Worm (Caenorhabditis elegans) whole organism, L3 larva: ENCODE data around the gene pad-2.

ENCODE experiments used
- aly-2 ChIP-seq: fragments of 150-350 bp; optimal IDR thresholded peaks from 2 replicates; lab custom pipeline; 2014; ENCODE audit warnings: missing biosample characterization, missing genetic modification characterization
- ama-1 ChIP-seq: fragments of 150-350 bp; optimal IDR thresholded peaks from 2 replicates; lab custom pipeline; 2018
- ceh-82 ChIP-seq: fragments of 150-350 bp; optimal IDR thresholded peaks from 2 replicates; lab custom pipeline; 2014; ENCODE audit warnings: missing biosample characterization, missing genetic modification characterization
- nhr-11 ChIP-seq: fragments of 150-350 bp; optimal IDR thresholded peaks from 2 replicates; lab custom pipeline; 2014; ENCODE audit warnings: missing biosample characterization, missing genetic modification characterization
- nhr-237 ChIP-seq: fragments of 150-350 bp; optimal IDR thresholded peaks from 2 replicates; lab custom pipeline; 2014; ENCODE audit warnings: missing biosample characterization, missing genetic modification characterization
- snpc-4 ChIP-seq: fragments of 150-350 bp; optimal IDR thresholded peaks from 2 replicates; lab custom pipeline; 2014; ENCODE audit warnings: missing biosample characterization, missing genetic modification characterization
- ztf-11 ChIP-seq: fragments of 150-350 bp; optimal IDR thresholded peaks from 2 replicates; lab custom pipeline; 2014; ENCODE audit warnings: missing biosample characterization, missing genetic modification characterization

ce11 chrIII:10258641-10259040 is 20.3 kb upstream of the pad-2 start, which contains the start of gene rip-1:
- TF ChIP-seq ceh-82 (tag; lab: Kevin White, UChicago), result no peak
- TF ChIP-seq ztf-11 (tag; lab: Kevin White, UChicago), result no peak
- no peak for TF ChIP-seq nhr-11 (tag; lab: Kevin White, UChicago)
- TF ChIP-seq aly-2 (tag; lab: Kevin White, UChicago), result no peak
- TF ChIP-seq snpc-4 (tag; lab: Kevin White, UChicago), result no peak
- no peak for TF ChIP-seq ama-1 (lab: Kevin White, UChicago)
- TF ChIP-seq nhr-237 (tag; lab: Kevin White, UChicago), result no peak
